Worm (Caenorhabditis elegans) whole organism, early embryonic: ENCODE measurements around the gene abu-11.

Experiments
- B0310.2 ChIP-seq: sonication (generic microtip); optimal IDR thresholded peaks from 2 replicates; lab custom pipeline; 2016; ENCODE audit warnings: mild to moderate bottlenecking, missing genetic modification characterization, missing compliant biosample characterization
- ama-1 ChIP-seq: fragments of 150-350 bp; optimal IDR thresholded peaks from 2 replicates; lab custom pipeline; 2014
- ets-7 ChIP-seq: sonication (generic microtip); optimal IDR thresholded peaks from 2 replicates; lab custom pipeline; 2016; ENCODE audit warnings: missing genotype, missing genetic modification characterization, missing compliant biosample characterization
- hmg-4 ChIP-seq: fragments of 200-800 bp; sonication (Bioruptor generic); optimal IDR thresholded peaks from 2 replicates; lab custom pipeline; 2018; ENCODE audit warnings: mild to moderate bottlenecking, missing genetic modification characterization, missing compliant biosample characterization
- scrt-1 ChIP-seq: fragments of 200-800 bp; sonication (Bioruptor generic); IDR thresholded peaks from 2 replicates; pipeline ENCODE4 v1.3.6; 2022; ENCODE audit warnings: missing genetic modification characterization, missing compliant biosample characterization
- tbx-11 ChIP-seq: fragments of 200-800 bp; sonication (Bioruptor generic); IDR thresholded peaks from 2 replicates; pipeline ENCODE4 v1.3.6; 2022; ENCODE audit warnings: missing genetic modification characterization, missing compliant biosample characterization
- tbx-37 ChIP-seq: fragments of 200-800 bp; sonication (Bioruptor generic); conservative IDR thresholded peaks from 2 replicates; pipeline ENCODE4 v1.3.6; 2022; ENCODE audit warnings: missing genetic modification reagents, missing genetic modification characterization, missing compliant biosample characterization

- TF ChIP-seq ama-1 (no peak), scrt-1 (GFP tag; lab: Robert Waterston, UW) (no peak), ets-7 (tag; lab: Kevin White, UChicago) (no peak), tbx-11 (GFP tag; lab: Robert Waterston, UW) (no peak), hmg-4 (GFP tag; lab: Kevin White, UChicago) (peak; percentile 58), tbx-37 (GFP tag; lab: Robert Waterston, UW) (no peak), B0310.2 (tag; lab: Kevin White, UChicago) (no peak)
Observed at ce11 chrII:221212-221611, 26.9 kb upstream of the abu-11 start.
